Worm (Caenorhabditis elegans) whole organism, young adult: Measurements from ENCODE around the gene C41C4.9.

Source experiments
- F22D6.2 ChIP-seq: sonication (generic microtip); optimal IDR thresholded peaks from 2 replicates; lab custom pipeline; 2016; ENCODE audit warnings: mild to moderate bottlenecking, missing genetic modification characterization, missing compliant biosample characterization
- F49E8.2 ChIP-seq: sonication (generic microtip); optimal IDR thresholded peaks from 3 replicates; lab custom pipeline; 2017; ENCODE audit warnings: missing genetic modification characterization, mild to moderate bottlenecking, missing compliant biosample characterization, antibody characterized with exemption, moderate library complexity; ENCODE audit not compliant: insufficient read depth
- aptf-2 ChIP-seq: fragments of 200-800 bp; sonication (Bioruptor generic); conservative IDR thresholded peaks from 2 replicates; pipeline ENCODE4 v1.3.6; 2022; ENCODE audit warnings: missing genetic modification reagents, missing genetic modification characterization, missing compliant biosample characterization
- attf-5 ChIP-seq: fragments of 200-800 bp; sonication (Bioruptor generic); optimal IDR thresholded peaks from 2 replicates; lab custom pipeline; 2018; ENCODE audit warnings: mild to moderate bottlenecking, missing genetic modification characterization, missing compliant biosample characterization
- ceh-27 ChIP-seq: fragments of 200-800 bp; sonication (Bioruptor generic); optimal IDR thresholded peaks from 2 replicates; lab custom pipeline; 2018; ENCODE audit warnings: mild to moderate bottlenecking, missing genetic modification characterization, moderate library complexity, missing compliant biosample characterization
- hmg-1.2 ChIP-seq: fragments of 200-800 bp; sonication (Bioruptor generic); IDR thresholded peaks from 2 replicates; pipeline ENCODE4 v1.3.6; 2022; ENCODE audit warnings: missing genetic modification reagents, missing genetic modification characterization, missing compliant biosample characterization
- nfya-1 ChIP-seq: sonication (generic microtip); optimal IDR thresholded peaks from 2 replicates; lab custom pipeline; 2017; ENCODE audit warnings: antibody characterized with exemption, missing compliant biosample characterization, missing genetic modification characterization, borderline replicate concordance; ENCODE audit not compliant: insufficient read depth
- nhr-80 ChIP-seq: sonication (generic microtip); optimal IDR thresholded peaks from 2 replicates; lab custom pipeline; 2016; ENCODE audit warnings: missing genetic modification characterization, missing compliant biosample characterization
- unc-130 ChIP-seq: sonication (generic microtip); optimal IDR thresholded peaks from 2 replicates; lab custom pipeline; 2016; ENCODE audit warnings: missing genetic modification reagents, missing genetic modification characterization, missing compliant biosample characterization

DNA sequence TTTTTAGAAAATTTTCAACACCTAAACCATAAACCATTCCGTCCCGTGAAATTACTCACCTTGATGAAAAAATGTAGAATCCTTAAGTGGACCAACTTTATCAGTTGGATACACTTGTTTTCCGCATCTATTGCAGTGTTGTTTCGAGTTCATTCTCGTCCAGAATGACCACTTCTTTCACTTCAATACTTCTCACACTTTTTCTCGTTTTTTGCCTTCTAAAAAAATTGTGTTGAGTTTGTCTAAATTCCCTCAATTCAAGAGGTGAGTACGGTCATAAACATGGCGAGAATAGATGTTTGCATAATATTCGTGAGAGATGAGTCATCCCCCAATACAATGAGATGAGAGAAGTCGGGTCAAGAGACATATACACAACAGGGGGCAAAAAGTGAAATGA is 14.9 kb upstream of the C41C4.9 start, which contains the start of gene ltd-1:
- TF ChIP-seq F49E8.2 (tag; lab: Kevin White, UChicago), result no peak
- TF ChIP-seq ceh-27 (GFP tag; lab: Kevin White, UChicago), result no peak
- no peak for TF ChIP-seq nhr-80 (tag; lab: Kevin White, UChicago)
- no peak for TF ChIP-seq F22D6.2
- no peak for TF ChIP-seq aptf-2 (GFP tag; lab: Robert Waterston, UW)
- TF ChIP-seq attf-5 (GFP tag; lab: Kevin White, UChicago), result no peak
- no peak for TF ChIP-seq hmg-1.2 (GFP tag; lab: Robert Waterston, UW)
- no peak for TF ChIP-seq unc-130 (GFP tag; lab: Kevin White, UChicago)
- no peak for TF ChIP-seq nfya-1 (tag; lab: Kevin White, UChicago)
